In the genomic region with DNA sequence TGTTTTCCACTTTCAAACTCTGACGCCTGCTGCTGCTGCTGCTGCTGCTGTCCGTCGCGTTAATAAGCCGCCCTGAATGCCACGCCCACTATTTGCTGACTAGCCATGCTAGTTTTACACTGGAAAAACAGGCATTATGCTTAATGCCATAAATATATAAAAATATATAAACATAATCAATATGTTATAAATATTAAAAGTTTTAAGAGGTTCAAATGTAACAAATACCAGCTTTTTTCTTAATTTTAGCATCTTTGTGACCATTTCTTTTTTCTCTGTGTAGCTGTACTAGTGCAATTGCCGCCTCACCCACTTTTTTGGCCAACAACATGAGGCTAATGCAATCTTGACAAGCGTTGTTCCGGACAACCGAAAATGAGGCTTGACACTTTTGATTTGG, we compare ENCODE assay signal across 3 fruit fly cellular contexts.
TF ChIP-seq lines count a peak whose summit lies in the region.

No protein-coding gene starts in this region.

- TF ChIP-seq CTCF in whole organism, embryonic (GFP tag; optimal IDR thresholded peaks at IDR 0.05; lab: Kevin White, UChicago), result no peak

TF ChIP-seq in whole organism, embryonic, 481 proteins besides CTCF, POLR2A, EP300 and RAD21 (continues in another document):
- TF ChIP-seq pfk (GFP tag; optimal IDR thresholded peaks at IDR 0.05; lab: Kevin White, UChicago) (no peak), CG2199 (GFP tag; IDR thresholded peaks at IDR 0.05; lab: Robert Waterston, UW) (no peak), dm (GFP tag; optimal IDR thresholded peaks at IDR 0.05; lab: Kevin White, UChicago) (no peak), CG31441 (GFP tag; IDR thresholded peaks at IDR 0.05; lab: Robert Waterston, UW) (peak; percentile 77), ro (GFP tag; IDR thresholded peaks at IDR 0.05; lab: Robert Waterston, UW) (no peak), bab2 (GFP tag; optimal IDR thresholded peaks at IDR 0.05; lab: Kevin White, UChicago) (no peak), Dad (GFP tag; optimal IDR thresholded peaks at IDR 0.05; lab: Kevin White, UChicago) (no peak), oc (tag; optimal IDR thresholded peaks at IDR 0.05; lab: Kevin White, UChicago) (no peak), dimm (GFP tag; IDR thresholded peaks at IDR 0.05; lab: Robert Waterston, UW) (no peak), Opbp (GFP tag; IDR thresholded peaks at IDR 0.05; lab: Robert Waterston, UW; ENCODE audit: partially characterized antibody) (no peak), Med (GFP tag; lab: Kevin White, UChicago) (peak; percentile 68), Mes4 (GFP tag; optimal IDR thresholded peaks at IDR 0.05; lab: Kevin White, UChicago) (no peak), kah (GFP tag; optimal IDR thresholded peaks at IDR 0.05; lab: Kevin White, UChicago) (no peak), fu2 (GFP tag; optimal IDR thresholded peaks at IDR 0.05; lab: Kevin White, UChicago) (no peak), stc (GFP tag; IDR thresholded peaks at IDR 0.05; lab: Robert Waterston, UW) (0 out of 2 replicates have a peak, but pooled peaks have one; percentile 44), CG10274 (GFP tag; optimal IDR thresholded peaks at IDR 0.05; lab: Kevin White, UChicago) (no peak), cwo (GFP tag; optimal IDR thresholded peaks at IDR 0.05; lab: Kevin White, UChicago) (peak; percentile 37), tap (tag; optimal IDR thresholded peaks at IDR 0.05; lab: Kevin White, UChicago) (peak; percentile 16), toy (GFP tag; IDR thresholded peaks at IDR 0.05; lab: Robert Waterston, UW) (no peak), MESR4 (GFP tag; optimal IDR thresholded peaks at IDR 0.05; lab: Kevin White, UChicago) (no peak), gem (tag; optimal IDR thresholded peaks at IDR 0.05; lab: Kevin White, UChicago) (peak; percentile 70), CG3847 (GFP tag; IDR thresholded peaks at IDR 0.05; lab: Robert Waterston, UW) (no peak), CG2875 (GFP tag; optimal IDR thresholded peaks at IDR 0.05; lab: Kevin White, UChicago) (peak; percentile 27), H15 (GFP tag; IDR thresholded peaks at IDR 0.05; lab: Robert Waterston, UW) (no peak), Hr51 (GFP tag; optimal IDR thresholded peaks at IDR 0.05; lab: Kevin White, UChicago) (peak in 1 of 2 experiments; percentile 50), fru (optimal IDR thresholded peaks at IDR 0.05; lab: Kevin White, UChicago) (no peak), CG6683 (GFP tag; optimal IDR thresholded peaks at IDR 0.05; lab: Kevin White, UChicago) (no peak), Bdp1 (GFP tag; optimal IDR thresholded peaks at IDR 0.05; lab: Kevin White, UChicago) (no peak), CG9727 (GFP tag; optimal IDR thresholded peaks at IDR 0.05; lab: Kevin White, UChicago) (peak; percentile 47), CG16863 (GFP tag; optimal IDR thresholded peaks at IDR 0.05; lab: Kevin White, UChicago) (no peak)

TF ChIP-seq in whole organism, prepupa, 60 proteins besides CTCF, POLR2A, EP300 and RAD21:
- TF ChIP-seq CG8319 (GFP tag; optimal IDR thresholded peaks at IDR 0.05; lab: Kevin White, UChicago), result no peak
- TF ChIP-seq eg (GFP tag; IDR thresholded peaks at IDR 0.05; lab: Robert Waterston, UW), result 0 out of 3 replicates have a peak, but pooled peaks have one; percentile 47
- TF ChIP-seq Hr4 (GFP tag; optimal IDR thresholded peaks at IDR 0.05; lab: Kevin White, UChicago), result peak; percentile 7
- TF ChIP-seq CG15336 (GFP tag; IDR thresholded peaks at IDR 0.05; lab: Robert Waterston, UW), result peak; percentile 41; the same call in 1 of the 2 replicates
- TF ChIP-seq Eip78C (GFP tag; lab: Kevin White, UChicago), result peak; percentile 3
- TF ChIP-seq CG32006 (GFP tag; optimal IDR thresholded peaks at IDR 0.05; lab: Kevin White, UChicago), result peak; percentile 9
- TF ChIP-seq Ets96B (tag; optimal IDR thresholded peaks at IDR 0.05; lab: Kevin White, UChicago), result peak; percentile 9
- TF ChIP-seq svp (GFP tag; lab: Kevin White, UChicago), result peak; percentile 31
- no peak for TF ChIP-seq cyc (GFP tag; optimal IDR thresholded peaks at IDR 0.05; lab: Kevin White, UChicago)

TF ChIP-seq in whole organism, pupa, 21 proteins besides CTCF, POLR2A, EP300 and RAD21:
- no peak for TF ChIP-seq CG4496 (GFP tag; IDR thresholded peaks at IDR 0.05; lab: Robert Waterston, UW)
- TF ChIP-seq CG17806 (tag; optimal IDR thresholded peaks at IDR 0.05; lab: Kevin White, UChicago), result no peak
- TF ChIP-seq CG10348 (GFP tag; IDR thresholded peaks at IDR 0.05; lab: Robert Waterston, UW), result no peak
- peak; percentile 15 for TF ChIP-seq CG8159 (tag; optimal IDR thresholded peaks at IDR 0.05; lab: Kevin White, UChicago)
